Fruit fly (Drosophila melanogaster) whole organism, embryonic: ENCODE measurements around the gene Myo10A.

Source experiments
- CG10274 ChIP-seq: fragments of 200-800 bp; sonication (Bioruptor generic); optimal IDR thresholded peaks from 3 replicates; lab custom pipeline; 2017; ENCODE audit warnings: missing biosample characterization, mild to moderate bottlenecking, missing genetic modification characterization
- CG10543 ChIP-seq: fragments of 200-800 bp; sonication (Bioruptor generic); optimal IDR thresholded peaks from 3 replicates; lab custom pipeline; 2017; ENCODE audit warnings: missing biosample characterization, mild to moderate bottlenecking, missing genetic modification characterization, moderate library complexity
- CG10565 ChIP-seq: fragments of 200-800 bp; sonication (Bioruptor generic); optimal IDR thresholded peaks from 3 replicates; lab custom pipeline; 2016; ENCODE audit warnings: missing biosample characterization, mild to moderate bottlenecking, missing genetic modification characterization
- CG11504 ChIP-seq: fragments of 200-800 bp; sonication (Bioruptor generic); optimal IDR thresholded peaks from 3 replicates; lab custom pipeline; 2019; ENCODE audit warnings: missing biosample characterization, mild to moderate bottlenecking, missing genetic modification characterization, moderate library complexity
- CG11723 ChIP-seq: fragments of 200-800 bp; sonication (Bioruptor generic); optimal IDR thresholded peaks from 2 replicates; lab custom pipeline; 2017; ENCODE audit warnings: missing biosample characterization, mild to moderate bottlenecking, missing genetic modification characterization
- CG12659 ChIP-seq: fragments of 200-800 bp; sonication (Bioruptor generic); optimal IDR thresholded peaks from 3 replicates; lab custom pipeline; 2017; ENCODE audit warnings: mild to moderate bottlenecking, missing biosample characterization, missing genetic modification reagents, missing genetic modification characterization
- CG13424 ChIP-seq: fragments of 200-800 bp; sonication (Bioruptor generic); optimal IDR thresholded peaks from 2 replicates; lab custom pipeline; 2019; ENCODE audit warnings: missing biosample characterization, mild to moderate bottlenecking, missing genetic modification characterization, moderate library complexity
- CG14667 ChIP-seq: fragments of 200-800 bp; sonication (Bioruptor generic); IDR thresholded peaks from 2 replicates; pipeline ENCODE4 v1.3.6; 2022; ENCODE audit warnings: missing biosample characterization, missing genetic modification characterization
- CG15696 ChIP-seq: fragments of 200-800 bp; sonication (Bioruptor generic); optimal IDR thresholded peaks from 2 replicates; lab custom pipeline; 2019; ENCODE audit warnings: missing biosample characterization, mild to moderate bottlenecking, missing genetic modification characterization, moderate library complexity
- CG42726 ChIP-seq: fragments of 200-800 bp; sonication (Bioruptor generic); IDR thresholded peaks from 2 replicates; pipeline ENCODE4 v1.3.6; 2022; ENCODE audit warnings: missing biosample characterization, missing genetic modification characterization; ENCODE audit not compliant: partially characterized antibody
- CG4360 ChIP-seq: fragments of 200-800 bp; sonication (Bioruptor generic); IDR thresholded peaks from 2 replicates; pipeline ENCODE4 v1.3.6; 2022; ENCODE audit warnings: missing biosample characterization, missing genetic modification characterization
- CG4424 ChIP-seq: fragments of 200-800 bp; sonication (Bioruptor generic); optimal IDR thresholded peaks from 3 replicates; lab custom pipeline; 2016; ENCODE audit warnings: missing biosample characterization, missing genetic modification characterization
- CG4707 ChIP-seq: fragments of 200-800 bp; sonication (Bioruptor generic); optimal IDR thresholded peaks from 2 replicates; lab custom pipeline; 2018; ENCODE audit warnings: missing biosample characterization, mild to moderate bottlenecking, missing genetic modification characterization, moderate library complexity
- CG6765 ChIP-seq: fragments of 200-800 bp; sonication (Bioruptor generic); optimal IDR thresholded peaks from 3 replicates; lab custom pipeline; 2017; ENCODE audit warnings: missing biosample characterization, mild to moderate bottlenecking, missing genetic modification characterization
- CG8924 ChIP-seq: fragments of 200-800 bp; optimal IDR thresholded peaks from 3 replicates; lab custom pipeline; 2019; ENCODE audit warnings: missing biosample characterization, mild to moderate bottlenecking, missing genetic modification characterization, moderate library complexity
- CoRest ChIP-seq: fragments of 200-800 bp; sonication (Bioruptor generic); optimal IDR thresholded peaks from 3 replicates; lab custom pipeline; 2018; ENCODE audit warnings: missing biosample characterization, mild to moderate bottlenecking, missing genetic modification characterization, moderate library complexity
- HLHmδ ChIP-seq: fragments of 200-800 bp; sonication (Bioruptor generic); optimal IDR thresholded peaks from 2 replicates; lab custom pipeline; 2018; ENCODE audit warnings: missing biosample characterization, mild to moderate bottlenecking, missing genetic modification characterization, moderate library complexity
- Oli ChIP-seq: fragments of 200-800 bp; sonication (Bioruptor generic); optimal IDR thresholded peaks from 2 replicates; lab custom pipeline; 2018; ENCODE audit warnings: missing biosample characterization, mild to moderate bottlenecking, missing genetic modification characterization, moderate library complexity
- Rfx ChIP-seq: fragments of 200-800 bp; sonication (Bioruptor generic); IDR thresholded peaks from 2 replicates; pipeline ENCODE4 v1.3.6; 2022; ENCODE audit warnings: missing biosample characterization, missing genetic modification characterization
- Scr ChIP-seq: fragments of 200-800 bp; sonication (Bioruptor generic); IDR thresholded peaks from 2 replicates; pipeline ENCODE4 v1.3.6; 2022; ENCODE audit warnings: missing biosample characterization, missing genetic modification characterization; ENCODE audit not compliant: partially characterized antibody
- TFAM ChIP-seq: fragments of 200-800 bp; sonication (Bioruptor generic); optimal IDR thresholded peaks from 2 replicates; lab custom pipeline; 2017; ENCODE audit warnings: missing biosample characterization, missing genetic modification characterization, inconsistent platforms
- az2 ChIP-seq: fragments of 200-800 bp; sonication (Bioruptor generic); optimal IDR thresholded peaks from 3 replicates; lab custom pipeline; 2016; ENCODE audit warnings: missing biosample characterization, missing genetic modification characterization
- bbx ChIP-seq: fragments of 200-800 bp; sonication (Bioruptor generic); IDR thresholded peaks from 2 replicates; pipeline ENCODE4 v1.3.6; 2022; ENCODE audit warnings: missing biosample characterization, missing genetic modification characterization; ENCODE audit not compliant: partially characterized antibody
- bigmax ChIP-seq: fragments of 200-800 bp; sonication (Bioruptor generic); optimal IDR thresholded peaks from 2 replicates; lab custom pipeline; 2018; ENCODE audit warnings: missing biosample characterization, mild to moderate bottlenecking, missing genetic modification characterization
- br ChIP-seq: fragments of >200 bp; optimal IDR thresholded peaks from 2 replicates; lab custom pipeline; 2017
- bsh ChIP-seq, 2 experiments: fragments of 200-800 bp; sonication (Bioruptor generic); optimal IDR thresholded peaks; 2 replicates each; lab custom pipeline; 2017 to 2018; ENCODE audit warnings: mild to moderate bottlenecking in 2 of 2, missing biosample characterization in 2 of 2, missing genetic modification characterization in 2 of 2, moderate library complexity in 1 of 2
- chm ChIP-seq: fragments of 200-800 bp; sonication (Bioruptor generic); IDR thresholded peaks from 2 replicates; pipeline ENCODE4 v1.3.6; 2022; ENCODE audit warnings: missing biosample characterization, missing genetic modification characterization
- ci ChIP-seq: fragments of 200-800 bp; sonication (Bioruptor generic); IDR thresholded peaks from 3 replicates; pipeline ENCODE4 v1.3.6; 2022; ENCODE audit warnings: missing biosample characterization, missing genetic modification characterization
- croc ChIP-seq: fragments of 200-800 bp; sonication (Bioruptor generic); conservative IDR thresholded peaks from 3 replicates; pipeline ENCODE4 v1.3.6; 2022; ENCODE audit warnings: missing biosample characterization, missing genetic modification characterization
- crol ChIP-seq: fragments of 200-800 bp; sonication (Bioruptor generic); IDR thresholded peaks from 2 replicates; pipeline ENCODE4 v1.3.6; 2022; ENCODE audit warnings: missing biosample characterization, missing genetic modification characterization
- dati ChIP-seq: fragments of 200-800 bp; sonication (Bioruptor generic); IDR thresholded peaks from 2 replicates; pipeline ENCODE4 v1.3.6; 2022; ENCODE audit warnings: missing biosample characterization, missing genetic modification characterization
- dmrt99B ChIP-seq: fragments of 200-800 bp; sonication (Bioruptor generic); optimal IDR thresholded peaks from 2 replicates; lab custom pipeline; 2018; ENCODE audit warnings: missing biosample characterization, mild to moderate bottlenecking, missing genetic modification characterization, moderate library complexity
- fd96Cb ChIP-seq: fragments of 200-800 bp; sonication (Bioruptor generic); optimal IDR thresholded peaks from 2 replicates; lab custom pipeline; 2018; ENCODE audit warnings: missing biosample characterization, mild to moderate bottlenecking, missing genetic modification characterization, moderate library complexity
- grau ChIP-seq: fragments of 200-800 bp; optimal IDR thresholded peaks from 3 replicates; lab custom pipeline; 2019; ENCODE audit warnings: missing biosample characterization, mild to moderate bottlenecking, missing genetic modification characterization, moderate library complexity
- h ChIP-seq: fragments of >200 bp; optimal IDR thresholded peaks from 2 replicates; lab custom pipeline; 2017
- lilli ChIP-seq: fragments of 200-800 bp; sonication (Bioruptor generic); optimal IDR thresholded peaks from 3 replicates; lab custom pipeline; 2016; ENCODE audit warnings: missing biosample characterization, missing genetic modification characterization
- lov ChIP-seq, 2 experiments: fragments of 200-800 bp in 1 of 2; fragments of >200 bp in 1 of 2; sonication (Bioruptor generic) in 1 of 2; IDR thresholded peaks in 1 of 2; optimal IDR thresholded peaks in 1 of 2; 2 replicates in 1 of 2; 3 replicates in 1 of 2; pipeline versions ENCODE4 v1.3.6 to Lab custom; 2017 to 2022; ENCODE audit warnings: missing biosample characterization in 1 of 2, missing genetic modification characterization in 1 of 2
- mld ChIP-seq: fragments of 200-800 bp; sonication (Bioruptor generic); IDR thresholded peaks from 3 replicates; pipeline ENCODE4 v1.3.6; 2022; ENCODE audit warnings: missing biosample characterization, missing genetic modification characterization; ENCODE audit not compliant: partially characterized antibody
- otp ChIP-seq: fragments of 200-800 bp; sonication (Bioruptor generic); IDR thresholded peaks from 3 replicates; pipeline ENCODE4, ENCODE4 v1.3.6; 2022; ENCODE audit warnings: missing biosample characterization, missing genetic modification characterization
- pan ChIP-seq, 4 experiments: fragments of >200 bp in 3 of 4; fragments of 200-800 bp in 1 of 4; sonication (Bioruptor generic) in 1 of 4; optimal IDR thresholded peaks in 3 of 4; IDR thresholded peaks in 1 of 4; 2 replicates each; pipeline versions ENCODE4 v1.3.6 to Lab custom; 2017 to 2022; ENCODE audit warnings: missing biosample characterization in 2 of 4, missing genetic modification characterization in 2 of 4, mixed read lengths in 1 of 4
- pfk ChIP-seq: fragments of 200-800 bp; sonication (Bioruptor generic); optimal IDR thresholded peaks from 2 replicates; lab custom pipeline; 2018; ENCODE audit warnings: missing biosample characterization, mild to moderate bottlenecking, missing genetic modification characterization, moderate library complexity
- pzg ChIP-seq: fragments of 200-800 bp; sonication (Bioruptor generic); optimal IDR thresholded peaks from 3 replicates; lab custom pipeline; 2018; ENCODE audit warnings: missing biosample characterization, mild to moderate bottlenecking, missing genetic modification characterization, moderate library complexity
- ro ChIP-seq: fragments of 200-800 bp; sonication (Bioruptor generic); IDR thresholded peaks from 2 replicates; pipeline ENCODE4 v1.3.6; 2022; ENCODE audit warnings: missing biosample characterization, missing genetic modification characterization
- sr ChIP-seq: fragments of 200-800 bp; sonication (Bioruptor generic); IDR thresholded peaks from 3 replicates; pipeline ENCODE4 v1.3.6; 2022; ENCODE audit warnings: missing biosample characterization, missing genetic modification characterization
- ssp ChIP-seq: fragments of 200-800 bp; sonication (Bioruptor generic); IDR thresholded peaks from 2 replicates; pipeline ENCODE4 v1.3.6; 2022; ENCODE audit warnings: missing biosample characterization, missing genetic modification characterization
- stc ChIP-seq: fragments of 200-800 bp; sonication (Bioruptor generic); IDR thresholded peaks from 2 replicates; pipeline ENCODE4 v1.3.6; 2022; ENCODE audit warnings: missing biosample characterization, missing genetic modification characterization
- tgo ChIP-seq: fragments of 200-800 bp; sonication (Bioruptor generic); IDR thresholded peaks from 3 replicates; pipeline ENCODE4 v1.3.6; 2022; ENCODE audit warnings: missing biosample characterization, missing genetic modification characterization
- tio ChIP-seq: fragments of 200-800 bp; sonication (Bioruptor generic); optimal IDR thresholded peaks from 2 replicates; lab custom pipeline; 2017; ENCODE audit warnings: missing biosample characterization, missing genetic modification characterization, inconsistent platforms
- usp ChIP-seq: fragments of >200 bp; optimal IDR thresholded peaks from 2 replicates; lab custom pipeline; 2017; ENCODE audit warnings: missing biosample characterization, missing genetic modification characterization
- zen2 ChIP-seq: fragments of 200-800 bp; sonication (Bioruptor generic); IDR thresholded peaks from 3 replicates; pipeline ENCODE4 v1.3.6; 2022; ENCODE audit warnings: missing biosample characterization, missing genetic modification characterization; ENCODE audit not compliant: partially characterized antibody

Gene Myo10A

DNA sequence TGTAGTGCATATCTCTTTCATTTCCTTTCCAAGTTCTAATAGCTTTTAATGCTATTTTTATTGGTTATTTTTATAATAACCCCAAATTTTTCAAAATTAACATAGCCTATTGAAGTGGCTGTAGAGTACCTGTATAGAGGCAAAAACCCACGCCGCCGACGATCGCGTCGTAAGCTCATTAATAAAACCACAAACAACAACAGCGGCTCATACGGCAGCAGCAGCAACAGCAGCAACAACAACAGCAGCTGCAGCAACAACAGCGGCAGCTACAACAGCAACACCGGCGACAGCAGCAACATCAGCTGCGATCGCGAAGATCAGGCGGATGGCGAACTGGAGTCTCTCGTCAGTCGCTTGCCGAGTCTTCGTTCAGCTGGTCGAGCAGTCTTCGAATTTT, 3.5 kb upstream of the Myo10A start, which contains the start of gene CG2145 (continued):
- TF ChIP-seq lov (optimal IDR thresholded peaks at IDR 0.05; lab: Kevin White, UChicago) (no peak), lov (GFP tag; IDR thresholded peaks at IDR 0.05; lab: Robert Waterston, UW) (no peak), CG6765 (no peak), CG11723 (GFP tag; lab: Kevin White, UChicago) (no peak), Rfx (GFP tag; lab: Robert Waterston, UW) (peak; percentile 25; the same call in 1 of the 2 replicates), croc (no peak), CG10274 (GFP tag; lab: Kevin White, UChicago) (peak; percentile 95), CG8924 (tag; lab: Kevin White, UChicago) (peak; percentile 0), Scr (GFP tag; lab: Robert Waterston, UW) (no peak), bsh (GFP tag; optimal IDR thresholded peaks at IDR 0.05; lab: Kevin White, UChicago) (no peak), dmrt99B (peak; percentile 26), az2 (no peak), HLHmδ (no peak), CG13424 (no peak), chm (GFP tag; lab: Robert Waterston, UW) (no peak), grau (tag; lab: Kevin White, UChicago) (peak; percentile 25), tgo (GFP tag; lab: Robert Waterston, UW) (no peak), mld (no peak), pfk (no peak), otp (GFP tag; lab: Robert Waterston, UW) (peak; percentile 8; the same call in 1 of the 3 replicates), bigmax (GFP tag; lab: Kevin White, UChicago) (no peak), CG4360 (GFP tag; lab: Robert Waterston, UW) (peak; percentile 90), CG10565 (GFP tag; lab: Kevin White, UChicago) (no peak), CG12659 (GFP tag; lab: Kevin White, UChicago) (peak; percentile 8), zen2 (GFP tag; lab: Robert Waterston, UW) (no peak), Oli (tag; lab: Kevin White, UChicago) (no peak), ssp (GFP tag; lab: Robert Waterston, UW) (no peak), pzg (GFP tag; lab: Kevin White, UChicago) (no peak), lilli (no peak), pan (optimal IDR thresholded peaks at IDR 0.05; lab: Kevin White, UChicago) (no peak), pan (GFP tag; optimal IDR thresholded peaks at IDR 0.05 in 1 of 2, IDR thresholded peaks at IDR 0.05 in 1 of 2) (no peak), usp (GFP tag; lab: Kevin White, UChicago) (no peak), stc (GFP tag; lab: Robert Waterston, UW) (no peak), CG14667 (GFP tag; lab: Robert Waterston, UW) (no peak), CG4707 (GFP tag; lab: Kevin White, UChicago) (no peak), tio (GFP tag; lab: Kevin White, UChicago) (no peak), CoRest (peak; percentile 3), sr (GFP tag; lab: Robert Waterston, UW) (0 out of 3 replicates have a peak, but pooled peaks have one; percentile 51), CG4424 (GFP tag; lab: Kevin White, UChicago) (no peak), fd96Cb (tag; lab: Kevin White, UChicago) (no peak), br (lab: Kevin White, UChicago) (no peak), bbx (GFP tag; lab: Robert Waterston, UW) (no peak), dati (GFP tag; lab: Robert Waterston, UW) (no peak), ro (GFP tag; lab: Robert Waterston, UW) (no peak), CG42726 (no peak), ci (0 out of 3 replicates have a peak, but pooled peaks have one; percentile 46), h (lab: Kevin White, UChicago) (no peak), CG15696 (tag; lab: Kevin White, UChicago) (no peak), CG10543 (peak; percentile 42), TFAM (GFP tag; lab: Kevin White, UChicago) (no peak), CG11504 (peak; percentile 53), crol (GFP tag; lab: Robert Waterston, UW) (no peak)
